Comparison of ENCODE assay signal across 3 worm cellular contexts in genomic region chrV:11899149-11899548, ce11.
TF ChIP-seq lines count a peak whose summit lies in the region.

TSS of gene sma-1 (plus strand) at chrV:11899449.

TF ChIP-seq in whole organism, L1 larva, 84 proteins besides CTCF, POLR2A, EP300 and RAD21:
- TF ChIP-seq mep-1 (tag; optimal IDR thresholded peaks at IDR 0.05; lab: Kevin White, UChicago) (no peak), xbp-1 (tag; optimal IDR thresholded peaks at IDR 0.05; lab: Kevin White, UChicago) (no peak), hlh-17 (GFP tag; optimal IDR thresholded peaks at IDR 0.05; lab: Kevin White, UChicago; ENCODE audit: borderline replicate concordance) (no peak), blmp-1 (tag; optimal IDR thresholded peaks at IDR 0.05; lab: Kevin White, UChicago) (peak; percentile 87)

TF ChIP-seq in whole organism, late embryonic, 69 proteins besides CTCF, POLR2A, EP300 and RAD21:
- TF ChIP-seq unc-55 (GFP tag; optimal IDR thresholded peaks at IDR 0.05; lab: Kevin White, UChicago) (peak; percentile 5), ets-4 (tag; optimal IDR thresholded peaks at IDR 0.05; lab: Kevin White, UChicago) (no peak)

TF ChIP-seq in whole organism, mixed stage, embryonic, 35 proteins besides CTCF, POLR2A, EP300 and RAD21:
- TF ChIP-seq blmp-1 (tag; optimal IDR thresholded peaks at IDR 0.05; lab: Kevin White, UChicago) (peak; percentile 15), nhr-28 (tag; optimal IDR thresholded peaks at IDR 0.05; lab: Kevin White, UChicago) (no peak), lin-32 (GFP tag; optimal IDR thresholded peaks at IDR 0.05; lab: Kevin White, UChicago) (no peak), mab-5 (tag; optimal IDR thresholded peaks at IDR 0.05; lab: Kevin White, UChicago) (no peak), elt-1 (tag; optimal IDR thresholded peaks at IDR 0.05; lab: Kevin White, UChicago; ENCODE audit: borderline replicate concordance, insufficient read depth) (peak; percentile 12), sptf-1 (tag; optimal IDR thresholded peaks at IDR 0.05; lab: Kevin White, UChicago) (no peak), ceh-39 (tag; optimal IDR thresholded peaks at IDR 0.05; lab: Kevin White, UChicago) (no peak), sem-2 (GFP tag; optimal IDR thresholded peaks at IDR 0.05; lab: Kevin White, UChicago) (no peak), flh-1 (GFP tag; optimal IDR thresholded peaks at IDR 0.05; lab: Kevin White, UChicago) (no peak), unc-120 (tag; optimal IDR thresholded peaks at IDR 0.05; lab: Kevin White, UChicago; ENCODE audit: poor library complexity, severe bottlenecking) (no peak), unc-39 (tag; optimal IDR thresholded peaks at IDR 0.05; lab: Kevin White, UChicago) (no peak)
